Fruit fly (Drosophila melanogaster): ENCODE data around the gene CG43732.

Gene CG43732

DNA sequence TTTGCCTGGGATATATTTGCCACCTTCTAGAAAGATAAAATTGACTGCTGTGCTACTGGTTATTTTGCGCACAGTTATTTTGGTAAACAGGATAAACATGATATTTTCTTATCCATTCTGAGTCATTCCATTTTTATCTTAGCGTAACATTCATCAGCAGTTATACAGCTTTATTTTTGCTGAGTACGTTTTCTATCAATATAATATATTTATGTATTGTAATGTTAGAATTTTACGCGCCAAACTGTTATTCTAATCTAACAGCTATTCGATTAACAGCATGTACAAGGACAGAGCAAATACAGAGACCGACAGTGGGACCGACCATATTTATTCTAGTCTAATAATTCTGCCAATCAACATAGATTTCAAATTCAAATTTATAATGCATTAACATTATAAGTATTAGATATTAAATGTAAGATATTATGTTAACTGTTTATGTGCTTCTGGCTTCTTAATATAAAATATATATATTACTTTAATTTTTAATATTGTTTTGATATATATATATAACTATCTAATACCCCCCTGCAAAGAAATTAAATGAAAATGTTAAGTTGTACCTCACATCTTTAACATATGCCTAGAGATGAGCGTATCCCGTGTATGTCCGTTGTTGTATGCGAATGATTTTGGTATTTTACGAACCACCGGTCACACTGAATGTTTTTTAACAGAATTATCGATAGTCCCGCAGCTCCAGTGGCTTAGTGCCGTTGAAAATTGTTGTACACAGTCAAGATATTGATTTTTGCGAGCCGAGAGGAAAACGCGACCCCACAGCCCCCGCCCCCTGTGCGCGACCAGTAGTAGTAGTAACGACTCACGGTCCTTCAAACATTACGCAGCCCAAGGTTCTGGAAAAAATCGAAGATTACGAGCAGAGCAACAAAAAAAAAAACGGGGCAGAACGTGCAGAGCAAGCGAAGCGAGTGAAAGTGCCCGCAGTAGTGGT, 43.8 kb upstream of the CG43732 start, which contains the start of gene EndoA (continued):
- peak; percentile 67 for TF ChIP-seq sna (GFP tag; IDR thresholded peaks at IDR 0.05; ENCODE audit: partially characterized antibody)
- TF ChIP-seq zen (tag; optimal IDR thresholded peaks at IDR 0.05): peak; percentile 23
- TF ChIP-seq CG42726 (GFP tag; IDR thresholded peaks at IDR 0.05; ENCODE audit: partially characterized antibody): peak; percentile 42; the same call in 1 of the 2 replicates
- TF ChIP-seq CG32772 (GFP tag; IDR thresholded peaks at IDR 0.05): 0 out of 2 replicates have a peak, but pooled peaks have one; percentile 13
- TF ChIP-seq tgo (GFP tag; IDR thresholded peaks at IDR 0.05): peak; percentile 54
- no peak for TF ChIP-seq CG8089 (GFP tag; optimal IDR thresholded peaks at IDR 0.05)
- TF ChIP-seq fd3F (GFP tag; optimal IDR thresholded peaks at IDR 0.05): peak; percentile 6
- TF ChIP-seq CG2875 (GFP tag; optimal IDR thresholded peaks at IDR 0.05): peak; percentile 18
- TF ChIP-seq bigmax (GFP tag; optimal IDR thresholded peaks at IDR 0.05): peak; percentile 36
- no peak for TF ChIP-seq CG1024 (GFP tag; IDR thresholded peaks at IDR 0.05)
- TF ChIP-seq Drgx (GFP tag; IDR thresholded peaks at IDR 0.05): peak; percentile 58
- no peak for TF ChIP-seq Fer2 (tag; optimal IDR thresholded peaks at IDR 0.05)
- TF ChIP-seq CG10209 (GFP tag; optimal IDR thresholded peaks at IDR 0.05): peak; percentile 32
- peak; percentile 28 for TF ChIP-seq CG10979 (tag; optimal IDR thresholded peaks at IDR 0.05)
- peak; percentile 67 for TF ChIP-seq CG9797 (GFP tag; optimal IDR thresholded peaks at IDR 0.05)
- TF ChIP-seq ind (GFP tag; optimal IDR thresholded peaks at IDR 0.05): peak; percentile 28
- peak; percentile 36 for TF ChIP-seq CG12071 (GFP tag; optimal IDR thresholded peaks at IDR 0.05)
- TF ChIP-seq CG10654 (GFP tag; optimal IDR thresholded peaks at IDR 0.05): peak; percentile 33
- peak; percentile 41 for TF ChIP-seq B-H2 (GFP tag; optimal IDR thresholded peaks at IDR 0.05)
- TF ChIP-seq CG2116 (GFP tag; optimal IDR thresholded peaks at IDR 0.05): peak; percentile 65
- peak; percentile 36 for TF ChIP-seq sd (tag; optimal IDR thresholded peaks at IDR 0.05)
- TF ChIP-seq CG31388 (GFP tag; optimal IDR thresholded peaks at IDR 0.05): no peak
- TF ChIP-seq CG8944 (GFP tag; optimal IDR thresholded peaks at IDR 0.05): no peak
- peak; percentile 67 for TF ChIP-seq CG14441 (GFP tag; IDR thresholded peaks at IDR 0.05)
- TF ChIP-seq PHDP (tag; optimal IDR thresholded peaks at IDR 0.05): peak; percentile 48
- no peak for TF ChIP-seq D19B (GFP tag; optimal IDR thresholded peaks at IDR 0.05)
- TF ChIP-seq CG9727 (GFP tag; optimal IDR thresholded peaks at IDR 0.05): peak; percentile 67
- peak; percentile 58 for TF ChIP-seq Fer1 (GFP tag; optimal IDR thresholded peaks at IDR 0.05)
- TF ChIP-seq ATbp (GFP tag; optimal IDR thresholded peaks at IDR 0.05): peak; percentile 2
- peak in 1 of 2 experiments; percentile 54 for TF ChIP-seq dpn (GFP tag; optimal IDR thresholded peaks at IDR 0.05)
- peak; percentile 59; the same call in 2 of the 3 replicates for TF ChIP-seq CG6791 (GFP tag; IDR thresholded peaks at IDR 0.05; ENCODE audit: partially characterized antibody)
- TF ChIP-seq Ravus (GFP tag; IDR thresholded peaks at IDR 0.05): no peak
- TF ChIP-seq CG7987 (GFP tag; optimal IDR thresholded peaks at IDR 0.05): peak; percentile 13
- no peak for TF ChIP-seq CG7928 (GFP tag; optimal IDR thresholded peaks at IDR 0.05)
- TF ChIP-seq Nf-YC (tag; optimal IDR thresholded peaks at IDR 0.05): peak; percentile 78
- TF ChIP-seq CG33557 (GFP tag; optimal IDR thresholded peaks at IDR 0.05): peak; percentile 4
- TF ChIP-seq Hr51 (GFP tag; optimal IDR thresholded peaks at IDR 0.05): peak; percentile 3 to 59
- peak; percentile 2 for TF ChIP-seq CG4424 (GFP tag; optimal IDR thresholded peaks at IDR 0.05)
- peak; percentile 5 for TF ChIP-seq CG3407 (GFP tag; optimal IDR thresholded peaks at IDR 0.05)
- TF ChIP-seq oc (tag; optimal IDR thresholded peaks at IDR 0.05): peak; percentile 40
- no peak for TF ChIP-seq CG2202 (tag; optimal IDR thresholded peaks at IDR 0.05)
- peak; percentile 64 for TF ChIP-seq vnd (GFP tag; IDR thresholded peaks at IDR 0.05; ENCODE audit: partially characterized antibody)
- TF ChIP-seq Dek (tag; optimal IDR thresholded peaks at IDR 0.05): peak; percentile 27
- TF ChIP-seq C15 (GFP tag; IDR thresholded peaks at IDR 0.05): no peak
- TF ChIP-seq TFAM (GFP tag; optimal IDR thresholded peaks at IDR 0.05): no peak
- TF ChIP-seq Dbx (GFP tag; IDR thresholded peaks at IDR 0.05): 0 out of 3 replicates have a peak, but pooled peaks have one; percentile 52
- TF ChIP-seq CG8478 (optimal IDR thresholded peaks at IDR 0.05): no peak
